Fruit fly (Drosophila melanogaster): ENCODE data around the gene AIMP2.

AIMP2 gene

DNA sequence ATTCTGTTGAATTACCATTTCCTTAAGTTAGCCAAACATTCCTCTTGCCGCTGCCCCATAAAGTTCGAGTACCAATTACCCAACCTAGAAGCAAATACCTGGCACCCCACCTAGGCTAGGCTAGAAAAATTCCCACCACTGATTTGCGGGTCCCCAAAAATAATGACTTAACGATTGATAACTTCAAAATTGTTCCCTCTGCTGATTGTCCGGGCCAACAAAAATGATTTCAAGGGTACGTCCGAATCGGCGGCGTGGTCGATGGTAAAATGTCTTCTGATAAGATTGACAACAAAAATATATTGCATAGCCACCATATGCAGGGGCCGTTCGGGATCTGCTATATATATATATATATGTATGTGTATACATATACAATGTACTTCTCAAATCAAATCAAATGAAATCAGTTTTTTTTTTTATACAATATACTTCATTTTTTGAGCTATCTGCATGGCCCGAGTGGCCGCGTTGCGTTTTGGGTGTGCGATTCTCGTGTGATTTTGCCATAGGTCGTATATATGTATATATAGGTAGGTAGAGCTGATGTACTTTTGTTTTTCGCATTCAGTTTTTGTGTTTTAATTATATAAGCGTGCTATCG is 36.1 kb upstream of the AIMP2 start:
- TF ChIP-seq D1 (tag; optimal IDR thresholded peaks at IDR 0.05) (no peak), EcR (GFP tag; optimal IDR thresholded peaks at IDR 0.05) (no peak), CG17806 (tag; optimal IDR thresholded peaks at IDR 0.05) (no peak), Ets98B (GFP tag; IDR thresholded peaks at IDR 0.05) (no peak), CG8159 (tag; optimal IDR thresholded peaks at IDR 0.05) (no peak), Pif1A (GFP tag; optimal IDR thresholded peaks at IDR 0.05) (no peak), CG4496 (GFP tag; IDR thresholded peaks at IDR 0.05) (no peak), CG13204 (GFP tag; optimal IDR thresholded peaks at IDR 0.05) (no peak), gl (tag; optimal IDR thresholded peaks at IDR 0.05) (no peak), CG14655 (GFP tag; optimal IDR thresholded peaks at IDR 0.05) (no peak), CG9948 (tag; optimal IDR thresholded peaks at IDR 0.05) (no peak), Pif1B (GFP tag; optimal IDR thresholded peaks at IDR 0.05) (no peak), CG10348 (GFP tag; IDR thresholded peaks at IDR 0.05) (no peak), CG8301 (tag; optimal IDR thresholded peaks at IDR 0.05) (no peak)

- no peak for TF ChIP-seq CG10348 (GFP tag; IDR thresholded peaks at IDR 0.05)
- TF ChIP-seq Snoo (tag; optimal IDR thresholded peaks at IDR 0.05) = no peak
- no peak for TF ChIP-seq CG13204 (GFP tag; optimal IDR thresholded peaks at IDR 0.05)
- TF ChIP-seq rn (GFP tag; IDR thresholded peaks at IDR 0.05) = no peak
- TF ChIP-seq CG8301 (tag; optimal IDR thresholded peaks at IDR 0.05) = no peak
- TF ChIP-seq CG12605 (GFP tag; IDR thresholded peaks at IDR 0.05) = no peak
- no peak for TF ChIP-seq gl (tag; optimal IDR thresholded peaks at IDR 0.05)
- no peak for TF ChIP-seq CG34367 (tag; optimal IDR thresholded peaks at IDR 0.05)
- TF ChIP-seq CG8159 (tag; optimal IDR thresholded peaks at IDR 0.05) = no peak
- no peak for TF ChIP-seq CG17806 (tag; optimal IDR thresholded peaks at IDR 0.05)
- no peak for TF ChIP-seq CG15710 (tag; optimal IDR thresholded peaks at IDR 0.05)
- TF ChIP-seq fd96Ca (GFP tag; IDR thresholded peaks at IDR 0.05) = no peak
Observed at dm6 chr3L:15548843-15549242, 34.6 kb upstream of the AIMP2 start.

- TF ChIP-seq CG32121 (GFP tag; IDR thresholded peaks at IDR 0.05) (peak; percentile 93), Snoo (tag; optimal IDR thresholded peaks at IDR 0.05) (no peak), CG17806 (tag; optimal IDR thresholded peaks at IDR 0.05) (no peak), EcR (GFP tag; optimal IDR thresholded peaks at IDR 0.05) (peak; percentile 44), CG8301 (tag; optimal IDR thresholded peaks at IDR 0.05) (peak; percentile 90), rn (GFP tag; IDR thresholded peaks at IDR 0.05) (peak; percentile 82), Ets98B (GFP tag; IDR thresholded peaks at IDR 0.05) (peak; percentile 94), CG12605 (GFP tag; IDR thresholded peaks at IDR 0.05) (peak; percentile 92), Pif1A (GFP tag; optimal IDR thresholded peaks at IDR 0.05) (peak; percentile 89), CG15710 (tag; optimal IDR thresholded peaks at IDR 0.05) (peak; percentile 25), CG8159 (tag; optimal IDR thresholded peaks at IDR 0.05) (peak; percentile 75), CG14655 (GFP tag; optimal IDR thresholded peaks at IDR 0.05) (peak; percentile 94), Pif1B (GFP tag; optimal IDR thresholded peaks at IDR 0.05) (no peak), CG4496 (GFP tag; IDR thresholded peaks at IDR 0.05) (peak; percentile 96), gl (tag; optimal IDR thresholded peaks at IDR 0.05) (peak; percentile 99), CG9948 (tag; optimal IDR thresholded peaks at IDR 0.05) (peak; percentile 51), CG13204 (GFP tag; optimal IDR thresholded peaks at IDR 0.05) (no peak), fd96Ca (GFP tag; IDR thresholded peaks at IDR 0.05) (no peak), CG34367 (tag; optimal IDR thresholded peaks at IDR 0.05) (no peak), CG10348 (GFP tag; IDR thresholded peaks at IDR 0.05) (no peak), D1 (tag; optimal IDR thresholded peaks at IDR 0.05) (peak; percentile 64)
Observed at dm6 chr3L:15553993-15554644, 29.3 kb upstream of the AIMP2 start, which contains the start of gene AGO2. Gene AGO2 (plus strand): TSS chr3L:15554113.

dm6 chr3L:15562727-15563057 is 20.7 kb upstream of the AIMP2 start:
- TF ChIP-seq gl (tag; optimal IDR thresholded peaks at IDR 0.05) = no peak
- no peak; the same call in 2 of the 3 replicates for TF ChIP-seq CG4496 (GFP tag; IDR thresholded peaks at IDR 0.05)
- TF ChIP-seq D1 (tag; optimal IDR thresholded peaks at IDR 0.05) = no peak
- TF ChIP-seq CG34367 (tag; optimal IDR thresholded peaks at IDR 0.05) = no peak
- TF ChIP-seq CG14655 (GFP tag; optimal IDR thresholded peaks at IDR 0.05) = no peak
- no peak for TF ChIP-seq fd96Ca (GFP tag; IDR thresholded peaks at IDR 0.05)
- no peak for TF ChIP-seq CG8301 (tag; optimal IDR thresholded peaks at IDR 0.05)
- TF ChIP-seq CG8159 (tag; optimal IDR thresholded peaks at IDR 0.05) = no peak
- TF ChIP-seq rn (GFP tag; IDR thresholded peaks at IDR 0.05) = no peak
- no peak for TF ChIP-seq CG12605 (GFP tag; IDR thresholded peaks at IDR 0.05)
- no peak for TF ChIP-seq Ets98B (GFP tag; IDR thresholded peaks at IDR 0.05)
- no peak for TF ChIP-seq EcR (GFP tag; optimal IDR thresholded peaks at IDR 0.05)
- no peak for TF ChIP-seq Pif1B (GFP tag; optimal IDR thresholded peaks at IDR 0.05)
- no peak for TF ChIP-seq CG32121 (GFP tag; IDR thresholded peaks at IDR 0.05)
- no peak for TF ChIP-seq Snoo (tag; optimal IDR thresholded peaks at IDR 0.05)
- TF ChIP-seq CG15710 (tag; optimal IDR thresholded peaks at IDR 0.05) = no peak
- TF ChIP-seq Pif1A (GFP tag; optimal IDR thresholded peaks at IDR 0.05) = no peak
- no peak for TF ChIP-seq CG17806 (tag; optimal IDR thresholded peaks at IDR 0.05)

- peak; percentile 71; the same call in 2 of the 3 replicates for TF ChIP-seq CG4496 (GFP tag; IDR thresholded peaks at IDR 0.05)
- TF ChIP-seq fd96Ca (GFP tag; IDR thresholded peaks at IDR 0.05) = 0 out of 3 replicates have a peak, but pooled peaks have one; percentile 49
- peak; percentile 45 for TF ChIP-seq D1 (tag; optimal IDR thresholded peaks at IDR 0.05)
- no peak for TF ChIP-seq CG10348 (GFP tag; IDR thresholded peaks at IDR 0.05)
- 0 out of 2 replicates have a peak, but pooled peaks have one; percentile 51 for TF ChIP-seq CG12605 (GFP tag; IDR thresholded peaks at IDR 0.05)
- TF ChIP-seq gl (tag; optimal IDR thresholded peaks at IDR 0.05) = no peak
- TF ChIP-seq CG8301 (tag; optimal IDR thresholded peaks at IDR 0.05) = peak; percentile 3
- no peak for TF ChIP-seq rn (GFP tag; IDR thresholded peaks at IDR 0.05)
- peak; percentile 25 for TF ChIP-seq CG8159 (tag; optimal IDR thresholded peaks at IDR 0.05)
- TF ChIP-seq CG32121 (GFP tag; IDR thresholded peaks at IDR 0.05) = peak; percentile 57; the same call in 1 of the 2 replicates
- TF ChIP-seq Snoo (tag; optimal IDR thresholded peaks at IDR 0.05) = peak; percentile 42
- no peak for TF ChIP-seq EcR (GFP tag; optimal IDR thresholded peaks at IDR 0.05)
- no peak for TF ChIP-seq Pif1A (GFP tag; optimal IDR thresholded peaks at IDR 0.05)
- peak; percentile 9 for TF ChIP-seq CG34367 (tag; optimal IDR thresholded peaks at IDR 0.05)
- TF ChIP-seq CG17806 (tag; optimal IDR thresholded peaks at IDR 0.05) = peak; percentile 58
- no peak for TF ChIP-seq CG14655 (GFP tag; optimal IDR thresholded peaks at IDR 0.05)
- TF ChIP-seq Pif1B (GFP tag; optimal IDR thresholded peaks at IDR 0.05) = no peak
- peak; percentile 51 for TF ChIP-seq CG15710 (tag; optimal IDR thresholded peaks at IDR 0.05)
- peak; percentile 58 for TF ChIP-seq CG9948 (tag; optimal IDR thresholded peaks at IDR 0.05)
- TF ChIP-seq Ets98B (GFP tag; IDR thresholded peaks at IDR 0.05) = peak; percentile 62
- no peak for TF ChIP-seq CG13204 (GFP tag; optimal IDR thresholded peaks at IDR 0.05)
Observed at dm6 chr3L:15563058-15563850, 20.2 kb upstream of the AIMP2 start, which contains the start of the genes CG7739 and SCCRO. Gene CG7739 (minus strand): TSS chr3L:15563065. Gene SCCRO (plus strand): TSS chr3L:15563427.
